Worm (Caenorhabditis elegans): ENCODE results near the gene T03F6.9.

DNA sequence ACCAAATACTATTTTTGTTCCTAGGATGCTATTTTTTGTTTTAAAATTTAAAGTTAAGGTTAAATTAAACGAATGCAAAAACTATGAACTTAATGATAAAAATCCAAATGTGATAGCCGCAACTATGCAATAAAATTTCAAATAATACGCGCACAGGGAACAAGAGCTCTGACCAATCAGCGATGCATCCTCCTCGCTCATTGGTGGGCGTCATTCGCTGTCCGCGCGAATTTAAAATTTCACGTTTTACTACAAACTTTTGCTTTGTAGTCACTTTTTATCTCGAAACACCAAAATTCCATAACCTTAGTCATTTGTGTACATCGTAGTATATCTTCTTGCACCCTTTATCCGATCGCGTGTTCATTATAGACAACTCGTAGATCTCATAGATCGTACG is 12.3 kb upstream of the T03F6.9 start:
- TF ChIP-seq him-1 (tag; optimal IDR thresholded peaks at IDR 0.05) (no peak), dao-5 (tag; optimal IDR thresholded peaks at IDR 0.05) (no peak)
